Fruit fly (Drosophila melanogaster) whole organism, embryonic: ENCODE data around the gene Cht2.

Source experiments
- CG12219 ChIP-seq: fragments of 200-800 bp; sonication (Bioruptor generic); optimal IDR thresholded peaks from 3 replicates; lab custom pipeline; 2018; ENCODE audit warnings: missing biosample characterization, mild to moderate bottlenecking, missing genetic modification characterization
- CG12236 ChIP-seq: fragments of 200-800 bp; sonication (Bioruptor generic); optimal IDR thresholded peaks from 2 replicates; lab custom pipeline; 2016; ENCODE audit warnings: missing biosample characterization, missing genetic modification characterization
- CG13424 ChIP-seq: fragments of 200-800 bp; sonication (Bioruptor generic); optimal IDR thresholded peaks from 2 replicates; lab custom pipeline; 2019; ENCODE audit warnings: missing biosample characterization, mild to moderate bottlenecking, missing genetic modification characterization, moderate library complexity
- CG13624 ChIP-seq: fragments of 200-800 bp; sonication (Bioruptor generic); optimal IDR thresholded peaks from 2 replicates; lab custom pipeline; 2016; ENCODE audit warnings: missing biosample characterization, missing genetic modification characterization
- CG14050 ChIP-seq: fragments of 200-800 bp; sonication (Bioruptor generic); IDR thresholded peaks from 3 replicates; pipeline ENCODE4 v1.3.6; 2022; ENCODE audit warnings: missing biosample characterization, missing genetic modification characterization
- CG15514 ChIP-seq: fragments of 200-800 bp; sonication (Bioruptor generic); optimal IDR thresholded peaks from 3 replicates; lab custom pipeline; 2017; ENCODE audit warnings: missing biosample characterization, missing genetic modification characterization, mild to moderate bottlenecking, moderate library complexity, missing genetic modification reagents
- CG15601 ChIP-seq: fragments of 200-800 bp; sonication (Bioruptor generic); optimal IDR thresholded peaks from 3 replicates; lab custom pipeline; 2019; ENCODE audit warnings: missing biosample characterization, mild to moderate bottlenecking, missing genetic modification characterization, moderate library complexity
- CG1647 ChIP-seq: fragments of 200-800 bp; sonication (Bioruptor generic); optimal IDR thresholded peaks from 3 replicates; lab custom pipeline; 2016; ENCODE audit warnings: missing biosample characterization, missing genetic modification characterization
- CG17568 ChIP-seq: fragments of 200-800 bp; sonication (Bioruptor generic); optimal IDR thresholded peaks from 2 replicates; lab custom pipeline; 2018; ENCODE audit warnings: missing biosample characterization, mild to moderate bottlenecking, missing genetic modification characterization, moderate library complexity
- CG17912 ChIP-seq: fragments of 200-800 bp; sonication (Bioruptor generic); optimal IDR thresholded peaks from 2 replicates; lab custom pipeline; 2018; ENCODE audit warnings: missing biosample characterization, mild to moderate bottlenecking, missing genetic modification characterization
- CG1792 ChIP-seq: fragments of 200-800 bp; sonication (Bioruptor generic); optimal IDR thresholded peaks from 2 replicates; lab custom pipeline; 2016; ENCODE audit warnings: missing biosample characterization, missing genetic modification characterization
- CG18476 ChIP-seq: fragments of 200-800 bp; sonication (Bioruptor generic); optimal IDR thresholded peaks from 2 replicates; lab custom pipeline; 2016; ENCODE audit warnings: missing biosample characterization, mild to moderate bottlenecking, missing genetic modification characterization
- CG18599 ChIP-seq: fragments of 200-800 bp; sonication (Bioruptor generic); optimal IDR thresholded peaks from 3 replicates; lab custom pipeline; 2017; ENCODE audit warnings: missing biosample characterization, missing genetic modification characterization, mild to moderate bottlenecking, moderate library complexity, missing genetic modification reagents
- CG2116 ChIP-seq: fragments of 200-800 bp; sonication (Bioruptor generic); optimal IDR thresholded peaks from 3 replicates; lab custom pipeline; 2018; ENCODE audit warnings: missing biosample characterization, mild to moderate bottlenecking, missing genetic modification characterization
- CG42726 ChIP-seq: fragments of 200-800 bp; sonication (Bioruptor generic); IDR thresholded peaks from 2 replicates; pipeline ENCODE4 v1.3.6; 2022; ENCODE audit warnings: missing biosample characterization, missing genetic modification characterization; ENCODE audit not compliant: partially characterized antibody
- CG43689 ChIP-seq: fragments of 200-800 bp; sonication (Bioruptor generic); IDR thresholded peaks from 2 replicates; pipeline ENCODE4 v1.3.6; 2022; ENCODE audit warnings: missing biosample characterization, missing genetic modification characterization
- CG4424 ChIP-seq: fragments of 200-800 bp; sonication (Bioruptor generic); optimal IDR thresholded peaks from 3 replicates; lab custom pipeline; 2016; ENCODE audit warnings: missing biosample characterization, missing genetic modification characterization
- CG6689 ChIP-seq: fragments of 200-800 bp; sonication (Bioruptor generic); IDR thresholded peaks from 2 replicates; pipeline ENCODE4 v1.3.6; 2022; ENCODE audit warnings: missing biosample characterization, missing genetic modification characterization
- CG6765 ChIP-seq: fragments of 200-800 bp; sonication (Bioruptor generic); optimal IDR thresholded peaks from 3 replicates; lab custom pipeline; 2017; ENCODE audit warnings: missing biosample characterization, mild to moderate bottlenecking, missing genetic modification characterization
- CG7839 ChIP-seq: fragments of 200-800 bp; sonication (Bioruptor generic); optimal IDR thresholded peaks from 3 replicates; lab custom pipeline; 2018; ENCODE audit warnings: missing biosample characterization, mild to moderate bottlenecking, missing genetic modification characterization, moderate library complexity
- CG8765 ChIP-seq: fragments of 200-800 bp; sonication (Bioruptor generic); IDR thresholded peaks from 2 replicates; pipeline ENCODE4 v1.3.6; 2022; ENCODE audit warnings: missing biosample characterization, missing genetic modification characterization
- CG9797 ChIP-seq: fragments of 200-800 bp; sonication (Bioruptor generic); optimal IDR thresholded peaks from 3 replicates; lab custom pipeline; 2018; ENCODE audit warnings: missing biosample characterization, mild to moderate bottlenecking, missing genetic modification characterization
- CoRest ChIP-seq: fragments of 200-800 bp; sonication (Bioruptor generic); optimal IDR thresholded peaks from 3 replicates; lab custom pipeline; 2018; ENCODE audit warnings: missing biosample characterization, mild to moderate bottlenecking, missing genetic modification characterization, moderate library complexity
- Dip3 ChIP-seq: fragments of 200-800 bp; sonication (Bioruptor generic); optimal IDR thresholded peaks from 3 replicates; lab custom pipeline; 2016; ENCODE audit warnings: missing biosample characterization, missing genetic modification characterization
- Dp ChIP-seq: fragments of 200-800 bp; sonication (Bioruptor generic); optimal IDR thresholded peaks from 2 replicates; lab custom pipeline; 2018; ENCODE audit warnings: missing biosample characterization, mild to moderate bottlenecking, missing genetic modification characterization, moderate library complexity
- Ets65A ChIP-seq: fragments of 200-800 bp; sonication (Bioruptor generic); peaks from one replicate; lab custom pipeline; 2016; ENCODE audit warnings: missing biosample characterization, missing genetic modification characterization
- HmgD ChIP-seq: fragments of 200-800 bp; sonication (Bioruptor generic); optimal IDR thresholded peaks from 3 replicates; lab custom pipeline; 2016; ENCODE audit warnings: missing biosample characterization, missing genetic modification characterization
- Med ChIP-seq: fragments of 200-800 bp; sonication (Bioruptor generic); peaks from one replicate; lab custom pipeline; 2016; ENCODE audit warnings: missing biosample characterization, missing genetic modification characterization, mild to moderate bottlenecking, inconsistent platforms, moderate library complexity
- NFAT ChIP-seq: fragments of 200-800 bp; sonication (Bioruptor generic); IDR thresholded peaks from 2 replicates; pipeline ENCODE4 v1.3.6; 2022; ENCODE audit warnings: missing biosample characterization, missing genetic modification characterization
- Oaz ChIP-seq: fragments of 200-800 bp; sonication (Bioruptor generic); IDR thresholded peaks from 2 replicates; pipeline ENCODE4 v1.3.6; 2022; ENCODE audit warnings: missing biosample characterization, missing genetic modification characterization
- PHDP ChIP-seq: fragments of 200-800 bp; sonication (Bioruptor generic); optimal IDR thresholded peaks from 3 replicates; lab custom pipeline; 2018; ENCODE audit warnings: missing biosample characterization, mild to moderate bottlenecking, missing genetic modification characterization, moderate library complexity
- Poxn ChIP-seq: fragments of 200-800 bp; sonication (Bioruptor generic); IDR thresholded peaks from 2 replicates; pipeline ENCODE4 v1.3.6; 2022; ENCODE audit warnings: missing biosample characterization, missing genetic modification characterization
- Sox100B ChIP-seq: fragments of 200-800 bp; sonication (Bioruptor generic); optimal IDR thresholded peaks from 3 replicates; lab custom pipeline; 2018; ENCODE audit warnings: missing biosample characterization, mild to moderate bottlenecking, missing genetic modification characterization
- Ssrp ChIP-seq: fragments of 200-800 bp; sonication (Bioruptor generic); optimal IDR thresholded peaks from 2 replicates; lab custom pipeline; 2018; ENCODE audit warnings: missing biosample characterization, mild to moderate bottlenecking, missing genetic modification characterization, moderate library complexity
- Stat92E ChIP-seq, 3 experiments: fragments of >200 bp in 2 of 3; fragments of 200-800 bp in 1 of 3; sonication (Bioruptor generic) in 1 of 3; optimal IDR thresholded peaks; 2 replicates each; lab custom pipeline; 2017 to 2019; ENCODE audit warnings: missing biosample characterization in 3 of 3, missing genetic modification characterization in 3 of 3, mild to moderate bottlenecking in 1 of 3, moderate library complexity in 1 of 3
- ac ChIP-seq: fragments of 200-800 bp; sonication (Bioruptor generic); optimal IDR thresholded peaks from 3 replicates; lab custom pipeline; 2017; ENCODE audit warnings: missing biosample characterization, mild to moderate bottlenecking, missing genetic modification characterization
- amos ChIP-seq: fragments of 200-800 bp; sonication (Bioruptor generic); IDR thresholded peaks from 2 replicates; pipeline ENCODE4 v1.3.6; 2022; ENCODE audit warnings: missing biosample characterization, missing genetic modification characterization; ENCODE audit not compliant: partially characterized antibody
- caup ChIP-seq: fragments of 200-800 bp; sonication (Bioruptor generic); optimal IDR thresholded peaks from 3 replicates; lab custom pipeline; 2017; ENCODE audit warnings: missing biosample characterization, mild to moderate bottlenecking, missing genetic modification characterization, moderate library complexity; ENCODE audit not compliant: severe bottlenecking
- corto ChIP-seq: fragments of 200-800 bp; sonication (Bioruptor generic); optimal IDR thresholded peaks from 2 replicates; lab custom pipeline; 2016; ENCODE audit warnings: missing biosample characterization, mild to moderate bottlenecking, missing genetic modification characterization, moderate library complexity
- cwo ChIP-seq: fragments of 200-800 bp; sonication (Bioruptor generic); optimal IDR thresholded peaks from 3 replicates; lab custom pipeline; 2017; ENCODE audit warnings: missing biosample characterization, missing genetic modification characterization, mild to moderate bottlenecking, moderate library complexity, missing genetic modification reagents
- insv ChIP-seq, 2 experiments: fragments of 200-800 bp; sonication (Bioruptor generic); optimal IDR thresholded peaks; 3 replicates each; lab custom pipeline; 2016 to 2018; ENCODE audit warnings: missing biosample characterization in 2 of 2, missing genetic modification characterization in 2 of 2
- phol ChIP-seq: fragments of 200-800 bp; sonication (Bioruptor generic); optimal IDR thresholded peaks from 3 replicates; lab custom pipeline; 2018; ENCODE audit warnings: missing biosample characterization, mild to moderate bottlenecking, missing genetic modification characterization, moderate library complexity
- pita ChIP-seq: fragments of 200-800 bp; sonication (Bioruptor generic); optimal IDR thresholded peaks from 2 replicates; lab custom pipeline; 2017; ENCODE audit warnings: missing biosample characterization, mild to moderate bottlenecking, missing genetic modification characterization
- repo ChIP-seq: fragments of 200-800 bp; sonication (Bioruptor generic); optimal IDR thresholded peaks from 2 replicates; lab custom pipeline; 2016; ENCODE audit warnings: missing biosample characterization, missing genetic modification characterization
- slbo ChIP-seq: fragments of 200-800 bp; sonication (Bioruptor generic); IDR thresholded peaks from 2 replicates; pipeline ENCODE4 v1.3.6; 2022; ENCODE audit warnings: missing biosample characterization, missing genetic modification characterization
- sqz ChIP-seq: fragments of 200-800 bp; sonication (Bioruptor generic); optimal IDR thresholded peaks from 3 replicates; lab custom pipeline; 2018; ENCODE audit warnings: missing biosample characterization, mild to moderate bottlenecking, missing genetic modification characterization
- ssp ChIP-seq: fragments of 200-800 bp; sonication (Bioruptor generic); IDR thresholded peaks from 2 replicates; pipeline ENCODE4 v1.3.6; 2022; ENCODE audit warnings: missing biosample characterization, missing genetic modification characterization
- vnd ChIP-seq: fragments of 200-800 bp; sonication (Bioruptor generic); IDR thresholded peaks from 3 replicates; pipeline ENCODE4 v1.3.6; 2022; ENCODE audit warnings: missing biosample characterization, missing genetic modification characterization; ENCODE audit not compliant: partially characterized antibody
- wek ChIP-seq: fragments of 200-800 bp; sonication (Bioruptor generic); optimal IDR thresholded peaks from 3 replicates; lab custom pipeline; 2018; ENCODE audit warnings: missing biosample characterization, mild to moderate bottlenecking, missing genetic modification characterization, moderate library complexity
- zen ChIP-seq: fragments of 200-800 bp; sonication (Bioruptor generic); optimal IDR thresholded peaks from 3 replicates; lab custom pipeline; 2018; ENCODE audit warnings: missing biosample characterization, mild to moderate bottlenecking, missing genetic modification characterization, moderate library complexity

The Cht2 gene

DNA sequence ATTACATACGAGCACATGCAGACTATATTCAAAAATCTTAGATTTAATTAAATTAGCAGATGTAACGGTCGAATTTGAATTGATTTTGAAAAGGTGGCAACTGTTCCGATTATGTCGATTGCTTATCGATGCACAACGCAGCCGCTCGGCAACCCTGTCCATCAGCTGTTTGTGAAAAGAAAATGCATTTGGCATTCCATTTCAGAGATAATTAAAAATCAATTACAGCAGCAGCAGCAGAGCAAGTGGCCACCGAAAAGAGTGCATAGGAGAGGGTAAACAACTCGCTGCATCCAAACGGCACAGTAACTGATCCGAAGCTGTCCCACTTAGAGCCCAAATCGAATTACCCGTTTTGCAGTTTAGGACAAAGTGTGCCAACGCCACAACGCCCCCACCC, 42.9 kb upstream of the Cht2 start, which contains the start of gene Patj (continued):
- TF ChIP-seq CoRest (no peak), Dp (GFP tag; lab: Kevin White, UChicago) (peak; percentile 69), CG17568 (GFP tag; lab: Kevin White, UChicago) (no peak), CG43689 (GFP tag; lab: Robert Waterston, UW) (no peak), Stat92E (GFP tag; optimal IDR thresholded peaks at IDR 0.05; lab: Kevin White, UChicago) (no peak), CG2116 (peak; percentile 67), CG8765 (no peak), Poxn (GFP tag; lab: Robert Waterston, UW) (no peak), CG15514 (GFP tag; lab: Kevin White, UChicago) (peak; percentile 85), pita (GFP tag; lab: Kevin White, UChicago) (no peak), corto (no peak), sqz (GFP tag; lab: Kevin White, UChicago) (no peak), CG1647 (GFP tag; lab: Kevin White, UChicago) (no peak), repo (no peak), slbo (GFP tag; lab: Robert Waterston, UW) (no peak), Med (peak; percentile 23), Ssrp (tag; lab: Kevin White, UChicago) (no peak), Oaz (no peak), cwo (GFP tag; lab: Kevin White, UChicago) (no peak), ac (GFP tag; lab: Kevin White, UChicago) (no peak), NFAT (GFP tag; lab: Robert Waterston, UW) (no peak), Dip3 (no peak), CG12236 (GFP tag; lab: Kevin White, UChicago) (no peak), CG18599 (GFP tag; lab: Kevin White, UChicago) (no peak), CG13424 (no peak), PHDP (no peak), wek (GFP tag; lab: Kevin White, UChicago) (no peak), CG18476 (GFP tag; lab: Kevin White, UChicago) (no peak), zen (tag; lab: Kevin White, UChicago) (peak; percentile 98), CG4424 (GFP tag; lab: Kevin White, UChicago) (no peak), phol (tag; lab: Kevin White, UChicago) (peak; percentile 25), CG42726 (GFP tag; lab: Robert Waterston, UW) (no peak), caup (GFP tag; lab: Kevin White, UChicago) (no peak), insv (GFP tag; optimal IDR thresholded peaks at IDR 0.05; lab: Kevin White, UChicago) (no peak), CG15601 (tag; lab: Kevin White, UChicago) (no peak), CG12219 (GFP tag; lab: Kevin White, UChicago) (no peak), amos (GFP tag; lab: Robert Waterston, UW) (peak; percentile 53; the same call in 1 of the 2 replicates), CG14050 (no peak), CG6689 (GFP tag; lab: Robert Waterston, UW) (no peak), CG6765 (GFP tag; lab: Kevin White, UChicago) (no peak), HmgD (GFP tag; lab: Kevin White, UChicago) (no peak), CG13624 (GFP tag; lab: Kevin White, UChicago) (no peak), CG9797 (GFP tag; lab: Kevin White, UChicago) (peak; percentile 24), vnd (GFP tag; lab: Robert Waterston, UW) (no peak), CG7839 (no peak), CG17912 (no peak), Sox100B (no peak), CG1792 (GFP tag; lab: Kevin White, UChicago) (no peak), Ets65A (GFP tag; lab: Kevin White, UChicago) (no peak), ssp (GFP tag; lab: Robert Waterston, UW) (no peak)
